Fruit fly (Drosophila melanogaster) whole organism, embryonic: ENCODE data around the gene Zasp66.

Experiments
- Antp ChIP-seq: fragments of 200-800 bp; sonication (Bioruptor generic); optimal IDR thresholded peaks from 3 replicates; lab custom pipeline; 2016; ENCODE audit warnings: missing biosample characterization, missing genetic modification characterization
- C15 ChIP-seq: fragments of 200-800 bp; sonication (Bioruptor generic); IDR thresholded peaks from 3 replicates; pipeline ENCODE4 v1.3.6; 2022; ENCODE audit warnings: missing biosample characterization, missing genetic modification characterization
- CG12236 ChIP-seq: fragments of 200-800 bp; sonication (Bioruptor generic); optimal IDR thresholded peaks from 2 replicates; lab custom pipeline; 2016; ENCODE audit warnings: missing biosample characterization, missing genetic modification characterization
- CG15073 ChIP-seq: fragments of 200-800 bp; sonication (Bioruptor generic); optimal IDR thresholded peaks from 2 replicates; lab custom pipeline; 2016; ENCODE audit warnings: missing biosample characterization, missing genetic modification characterization
- CG15696 ChIP-seq: fragments of 200-800 bp; sonication (Bioruptor generic); optimal IDR thresholded peaks from 2 replicates; lab custom pipeline; 2019; ENCODE audit warnings: missing biosample characterization, mild to moderate bottlenecking, missing genetic modification characterization, moderate library complexity
- CG1647 ChIP-seq: fragments of 200-800 bp; sonication (Bioruptor generic); optimal IDR thresholded peaks from 3 replicates; lab custom pipeline; 2016; ENCODE audit warnings: missing biosample characterization, missing genetic modification characterization
- CG17328 ChIP-seq: fragments of 200-800 bp; sonication (Bioruptor generic); IDR thresholded peaks from 2 replicates; pipeline ENCODE4 v1.3.6; 2022; ENCODE audit warnings: missing biosample characterization, missing genetic modification characterization
- CG2116 ChIP-seq: fragments of 200-800 bp; sonication (Bioruptor generic); optimal IDR thresholded peaks from 3 replicates; lab custom pipeline; 2018; ENCODE audit warnings: missing biosample characterization, mild to moderate bottlenecking, missing genetic modification characterization
- CG2202 ChIP-seq: fragments of 200-800 bp; sonication (Bioruptor generic); optimal IDR thresholded peaks from 2 replicates; lab custom pipeline; 2018; ENCODE audit warnings: missing biosample characterization, mild to moderate bottlenecking, missing genetic modification characterization
- CG31441 ChIP-seq: fragments of 200-800 bp; sonication (Bioruptor generic); IDR thresholded peaks from 2 replicates; pipeline ENCODE4 v1.3.6; 2022; ENCODE audit warnings: missing biosample characterization, missing genetic modification characterization
- CG32767 ChIP-seq: fragments of 200-800 bp; sonication (Bioruptor generic); IDR thresholded peaks from 2 replicates; pipeline ENCODE4 v1.3.6; 2022; ENCODE audit warnings: missing biosample characterization, missing genetic modification characterization
- CG34376 ChIP-seq: fragments of 200-800 bp; sonication (Bioruptor generic); optimal IDR thresholded peaks from 2 replicates; lab custom pipeline; 2018; ENCODE audit warnings: missing biosample characterization, mild to moderate bottlenecking, missing genetic modification characterization
- CG3847 ChIP-seq: fragments of 200-800 bp; sonication (Bioruptor generic); IDR thresholded peaks from 2 replicates; pipeline ENCODE4 v1.3.6; 2022; ENCODE audit warnings: missing biosample characterization, missing genetic modification characterization
- CG3995 ChIP-seq: fragments of 200-800 bp; sonication (Bioruptor generic); optimal IDR thresholded peaks from 3 replicates; lab custom pipeline; 2016; ENCODE audit warnings: missing biosample characterization, missing genetic modification characterization
- CG42726 ChIP-seq: fragments of 200-800 bp; sonication (Bioruptor generic); IDR thresholded peaks from 2 replicates; pipeline ENCODE4 v1.3.6; 2022; ENCODE audit warnings: missing biosample characterization, missing genetic modification characterization; ENCODE audit not compliant: partially characterized antibody
- CG4282 ChIP-seq: fragments of 200-800 bp; sonication (Bioruptor generic); optimal IDR thresholded peaks from 2 replicates; lab custom pipeline; 2016; ENCODE audit warnings: missing biosample characterization, missing genetic modification characterization
- CG4730 ChIP-seq: fragments of 200-800 bp; sonication (Bioruptor generic); IDR thresholded peaks from 2 replicates; pipeline ENCODE4 v1.3.6; 2022; ENCODE audit warnings: missing biosample characterization, missing genetic modification characterization
- CG4820 ChIP-seq: fragments of 200-800 bp; sonication (Bioruptor generic); optimal IDR thresholded peaks from 3 replicates; lab custom pipeline; 2016; ENCODE audit warnings: missing biosample characterization, missing genetic modification characterization
- CG6175 ChIP-seq: fragments of 200-800 bp; sonication (Bioruptor generic); IDR thresholded peaks from 3 replicates; pipeline ENCODE4 v1.3.6; 2022; ENCODE audit warnings: missing biosample characterization, missing genetic modification characterization
- CG6654 ChIP-seq: fragments of 200-800 bp; sonication (Bioruptor generic); optimal IDR thresholded peaks from 2 replicates; lab custom pipeline; 2017; ENCODE audit warnings: missing biosample characterization, mild to moderate bottlenecking, missing genetic modification characterization
- CG9215 ChIP-seq: fragments of 200-800 bp; sonication (Bioruptor generic); IDR thresholded peaks from 2 replicates; pipeline ENCODE4 v1.3.6; 2022; ENCODE audit warnings: missing biosample characterization, missing genetic modification characterization
- CG9932 ChIP-seq: fragments of 200-800 bp; sonication (Bioruptor generic); IDR thresholded peaks from 2 replicates; pipeline ENCODE4 v1.3.6; 2022; ENCODE audit warnings: missing biosample characterization, missing genetic modification characterization
- D19A ChIP-seq: fragments of 200-800 bp; optimal IDR thresholded peaks from 3 replicates; lab custom pipeline; 2019; ENCODE audit warnings: missing biosample characterization, mild to moderate bottlenecking, missing genetic modification characterization, moderate library complexity
- D19B ChIP-seq: fragments of 200-800 bp; sonication (Bioruptor generic); optimal IDR thresholded peaks from 2 replicates; lab custom pipeline; 2017; ENCODE audit warnings: missing biosample characterization, mild to moderate bottlenecking, missing genetic modification characterization
- E2f2 ChIP-seq: fragments of 200-800 bp; sonication (Bioruptor generic); IDR thresholded peaks from 2 replicates; pipeline ENCODE4 v1.3.6; 2022; ENCODE audit warnings: missing biosample characterization, missing genetic modification characterization
- HLH4C ChIP-seq: fragments of 200-800 bp; sonication (Bioruptor generic); IDR thresholded peaks from 3 replicates; pipeline ENCODE4 v1.3.6; 2022; ENCODE audit warnings: missing biosample characterization, missing genetic modification characterization; ENCODE audit not compliant: partially characterized antibody
- Hmr ChIP-seq: fragments of 200-800 bp; sonication (Bioruptor generic); optimal IDR thresholded peaks from 3 replicates; lab custom pipeline; 2017; ENCODE audit warnings: mild to moderate bottlenecking, missing biosample characterization, missing genetic modification reagents, missing genetic modification characterization
- Hr51 ChIP-seq, 2 experiments: fragments of 200-800 bp; sonication (Bioruptor generic); optimal IDR thresholded peaks; 2 replicates in 1 of 2; 3 replicates in 1 of 2; lab custom pipeline; 2016 to 2018; ENCODE audit warnings: missing biosample characterization in 2 of 2, missing genetic modification characterization in 2 of 2, mild to moderate bottlenecking in 1 of 2, moderate library complexity in 1 of 2
- Hr78 ChIP-seq, 2 experiments: fragments of 200-800 bp in 1 of 2; fragments of >200 bp in 1 of 2; sonication (Bioruptor generic) in 1 of 2; optimal IDR thresholded peaks; 2 replicates each; lab custom pipeline; 2017 to 2019; ENCODE audit warnings: missing biosample characterization in 2 of 2, missing genetic modification characterization in 2 of 2, mild to moderate bottlenecking in 1 of 2, moderate library complexity in 1 of 2
- Side ChIP-seq: fragments of 200-800 bp; sonication (Bioruptor generic); optimal IDR thresholded peaks from 2 replicates; lab custom pipeline; 2016; ENCODE audit warnings: missing biosample characterization, missing genetic modification characterization
- Vsx1 ChIP-seq: fragments of 200-800 bp; sonication (Bioruptor generic); optimal IDR thresholded peaks from 2 replicates; lab custom pipeline; 2017; ENCODE audit warnings: missing biosample characterization, mild to moderate bottlenecking, missing genetic modification characterization, missing genetic modification reagents
- ac ChIP-seq: fragments of 200-800 bp; sonication (Bioruptor generic); optimal IDR thresholded peaks from 3 replicates; lab custom pipeline; 2017; ENCODE audit warnings: missing biosample characterization, mild to moderate bottlenecking, missing genetic modification characterization
- bcd ChIP-seq: fragments of 200-800 bp; sonication (Bioruptor generic); optimal IDR thresholded peaks from 2 replicates; lab custom pipeline; 2017; ENCODE audit warnings: missing biosample characterization, mild to moderate bottlenecking, missing genetic modification characterization
- bowl ChIP-seq: fragments of 200-800 bp; sonication (Bioruptor generic); IDR thresholded peaks from 2 replicates; pipeline ENCODE4 v1.3.6; 2022; ENCODE audit warnings: missing biosample characterization, missing genetic modification characterization
- cato ChIP-seq: fragments of 200-800 bp; sonication (Bioruptor generic); optimal IDR thresholded peaks from 2 replicates; lab custom pipeline; 2016; ENCODE audit warnings: missing biosample characterization, missing genetic modification characterization, borderline replicate concordance
- chinmo ChIP-seq: fragments of 200-800 bp; sonication (Bioruptor generic); IDR thresholded peaks from 4 replicates; pipeline ENCODE4 v1.3.6; 2022; ENCODE audit warnings: missing biosample characterization, missing genetic modification characterization; ENCODE audit not compliant: partially characterized antibody
- corto ChIP-seq: fragments of 200-800 bp; sonication (Bioruptor generic); optimal IDR thresholded peaks from 2 replicates; lab custom pipeline; 2016; ENCODE audit warnings: missing biosample characterization, mild to moderate bottlenecking, missing genetic modification characterization, moderate library complexity
- croc ChIP-seq: fragments of 200-800 bp; sonication (Bioruptor generic); conservative IDR thresholded peaks from 3 replicates; pipeline ENCODE4 v1.3.6; 2022; ENCODE audit warnings: missing biosample characterization, missing genetic modification characterization
- dpn ChIP-seq, 2 experiments: fragments of 200-800 bp; sonication (Bioruptor generic); optimal IDR thresholded peaks; 3 replicates each; lab custom pipeline; 2016; ENCODE audit warnings: missing biosample characterization in 2 of 2, missing genetic modification characterization in 2 of 2
- insv ChIP-seq, 2 experiments: fragments of 200-800 bp; sonication (Bioruptor generic); optimal IDR thresholded peaks; 3 replicates each; lab custom pipeline; 2016 to 2018; ENCODE audit warnings: missing biosample characterization in 2 of 2, missing genetic modification characterization in 2 of 2
- jigr1 ChIP-seq: fragments of 200-800 bp; sonication (Bioruptor generic); IDR thresholded peaks from 3 replicates; pipeline ENCODE4 v1.3.6; 2022; ENCODE audit warnings: missing biosample characterization, missing genetic modification characterization
- kah ChIP-seq: fragments of 200-800 bp; sonication (Bioruptor generic); optimal IDR thresholded peaks from 2 replicates; lab custom pipeline; 2018; ENCODE audit warnings: missing biosample characterization, mild to moderate bottlenecking, missing genetic modification characterization
- lmd ChIP-seq: fragments of 200-800 bp; sonication (Bioruptor generic); IDR thresholded peaks from 2 replicates; pipeline ENCODE4 v1.3.6; 2022; ENCODE audit warnings: missing biosample characterization, missing genetic modification characterization
- nau ChIP-seq: fragments of 200-800 bp; sonication (Bioruptor generic); optimal IDR thresholded peaks from 3 replicates; lab custom pipeline; 2017; ENCODE audit warnings: missing biosample characterization, mild to moderate bottlenecking, missing genetic modification characterization, missing genetic modification reagents
- pan ChIP-seq, 4 experiments: fragments of >200 bp in 3 of 4; fragments of 200-800 bp in 1 of 4; sonication (Bioruptor generic) in 1 of 4; optimal IDR thresholded peaks in 3 of 4; IDR thresholded peaks in 1 of 4; 2 replicates each; pipeline versions ENCODE4 v1.3.6 to Lab custom; 2017 to 2022; ENCODE audit warnings: missing biosample characterization in 2 of 4, missing genetic modification characterization in 2 of 4, mixed read lengths in 1 of 4
- ro ChIP-seq: fragments of 200-800 bp; sonication (Bioruptor generic); IDR thresholded peaks from 2 replicates; pipeline ENCODE4 v1.3.6; 2022; ENCODE audit warnings: missing biosample characterization, missing genetic modification characterization
- scrt ChIP-seq: fragments of 200-800 bp; sonication (Bioruptor generic); optimal IDR thresholded peaks from 2 replicates; lab custom pipeline; 2018; ENCODE audit warnings: missing biosample characterization, mild to moderate bottlenecking, missing genetic modification characterization, moderate library complexity
- vvl ChIP-seq: fragments of 200-800 bp; sonication (Bioruptor generic); IDR thresholded peaks from 2 replicates; pipeline ENCODE4 v1.3.6; 2022; ENCODE audit warnings: missing biosample characterization, missing genetic modification characterization

The Zasp66 gene

DNA sequence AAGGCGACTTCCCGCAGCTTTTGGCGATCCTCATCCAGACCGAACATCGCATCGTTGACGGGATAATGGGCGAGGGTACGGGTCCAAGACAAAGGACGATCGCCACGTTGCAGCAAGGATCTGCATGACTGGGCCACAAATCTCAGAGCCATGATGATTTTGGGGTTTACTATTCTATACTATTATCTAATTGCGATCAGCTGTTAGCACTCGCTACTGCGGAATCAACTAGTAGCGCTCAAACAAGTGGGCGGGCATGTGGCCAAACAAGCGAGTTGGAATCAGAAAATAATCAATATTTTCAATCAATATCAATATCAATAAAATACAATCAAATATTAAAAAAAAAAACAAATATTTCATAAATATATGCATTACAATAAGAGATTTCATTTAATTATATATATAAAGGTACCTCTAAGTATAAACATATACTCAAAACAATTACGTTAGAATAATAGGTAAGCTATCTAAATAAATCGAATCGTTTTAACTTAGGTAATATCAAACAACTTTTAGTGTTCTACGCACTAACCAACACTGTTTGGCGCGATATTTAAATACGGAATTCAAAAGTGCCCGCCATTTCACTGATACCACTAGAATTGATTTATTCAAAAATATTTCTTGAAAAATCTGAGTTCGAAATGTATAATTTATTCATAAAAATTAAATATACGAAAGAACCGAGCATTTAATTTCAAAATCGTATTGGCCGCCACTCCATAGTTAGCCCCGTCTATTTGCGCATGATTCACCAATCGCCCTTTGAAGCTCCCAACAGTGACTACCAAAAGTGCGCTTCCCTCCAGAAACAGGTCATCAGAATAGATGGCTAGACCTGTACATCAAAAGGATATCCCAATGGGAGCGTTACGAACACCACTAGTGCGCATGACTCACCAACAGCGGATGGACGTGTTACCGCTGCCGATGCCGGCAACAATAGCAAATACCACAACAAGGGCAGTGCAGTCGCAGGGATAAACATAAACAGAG lies 48.0 kb upstream of the Zasp66 start, which contains the start of the genes CG6638 and CG43078 (continued):
- no peak for TF ChIP-seq D19A (tag; lab: Kevin White, UChicago)
- TF ChIP-seq CG4282: no peak
- no peak for TF ChIP-seq C15 (GFP tag; lab: Robert Waterston, UW)
- TF ChIP-seq croc (GFP tag; lab: Robert Waterston, UW): no peak
- no peak for TF ChIP-seq vvl (GFP tag; lab: Robert Waterston, UW)
- TF ChIP-seq CG4820 (GFP tag; lab: Kevin White, UChicago): no peak
- TF ChIP-seq CG2202 (tag; lab: Kevin White, UChicago): no peak
- no peak for TF ChIP-seq CG9215 (GFP tag; lab: Robert Waterston, UW)
- TF ChIP-seq ro (GFP tag; lab: Robert Waterston, UW): no peak
- TF ChIP-seq scrt: peak; percentile 85
- no peak for TF ChIP-seq CG6654
- TF ChIP-seq CG15073: no peak
- no peak for TF ChIP-seq CG1647 (GFP tag; lab: Kevin White, UChicago)
- TF ChIP-seq Hr51 (GFP tag; optimal IDR thresholded peaks at IDR 0.05; lab: Kevin White, UChicago): no peak
- TF ChIP-seq jigr1: no peak
- no peak for TF ChIP-seq Antp
- peak; percentile 17; the same call in 1 of the 2 replicates for TF ChIP-seq CG42726
- TF ChIP-seq dpn (GFP tag; optimal IDR thresholded peaks at IDR 0.05; lab: Kevin White, UChicago): peak in 1 of 2 experiments; percentile 12
- TF ChIP-seq Side (GFP tag; lab: Kevin White, UChicago): no peak
- no peak for TF ChIP-seq Hr78 (GFP tag; optimal IDR thresholded peaks at IDR 0.05; lab: Kevin White, UChicago)
- no peak for TF ChIP-seq Vsx1 (GFP tag; lab: Kevin White, UChicago)
- TF ChIP-seq corto: no peak
- TF ChIP-seq HLH4C (GFP tag; lab: Robert Waterston, UW): no peak
- no peak for TF ChIP-seq CG31441 (GFP tag; lab: Robert Waterston, UW)
- TF ChIP-seq chinmo (GFP tag; lab: Robert Waterston, UW): no peak
- peak; percentile 67 for TF ChIP-seq CG2116 (GFP tag; lab: Kevin White, UChicago)
- TF ChIP-seq Hmr (GFP tag; lab: Kevin White, UChicago): no peak
- no peak for TF ChIP-seq CG17328
- no peak for TF ChIP-seq bowl
- TF ChIP-seq CG4730 (GFP tag; lab: Robert Waterston, UW): no peak
- TF ChIP-seq ac (GFP tag; lab: Kevin White, UChicago): no peak
- TF ChIP-seq CG32767: no peak
- TF ChIP-seq bcd (GFP tag; lab: Kevin White, UChicago): no peak
- TF ChIP-seq CG3995 (GFP tag; lab: Kevin White, UChicago): no peak
- no peak for TF ChIP-seq pan (optimal IDR thresholded peaks at IDR 0.05; lab: Kevin White, UChicago)
- TF ChIP-seq pan (GFP tag; optimal IDR thresholded peaks at IDR 0.05 in 1 of 2, IDR thresholded peaks at IDR 0.05 in 1 of 2): no peak
- no peak for TF ChIP-seq CG3847 (GFP tag; lab: Robert Waterston, UW)
- no peak for TF ChIP-seq D19B (GFP tag; lab: Kevin White, UChicago)
- TF ChIP-seq lmd (GFP tag; lab: Robert Waterston, UW): no peak
- TF ChIP-seq insv (GFP tag; optimal IDR thresholded peaks at IDR 0.05; lab: Kevin White, UChicago): no peak
- TF ChIP-seq kah (GFP tag; lab: Kevin White, UChicago): peak; percentile 96
- no peak for TF ChIP-seq CG9932 (GFP tag; lab: Robert Waterston, UW)
- TF ChIP-seq CG6175 (GFP tag; lab: Robert Waterston, UW): no peak
- no peak for TF ChIP-seq CG15696 (tag; lab: Kevin White, UChicago)
- no peak for TF ChIP-seq nau (GFP tag; lab: Kevin White, UChicago)
- TF ChIP-seq E2f2 (GFP tag; lab: Robert Waterston, UW): peak; percentile 91
- no peak for TF ChIP-seq cato (GFP tag; lab: Kevin White, UChicago)
- TF ChIP-seq CG34376 (GFP tag; lab: Kevin White, UChicago): no peak
- no peak for TF ChIP-seq CG12236 (GFP tag; lab: Kevin White, UChicago)
